Fruit fly (Drosophila melanogaster): ENCODE measurements around the gene CG14634.
A peak's percentile ranks its signal among the peaks of the same experiment; 100 is the strongest.

dm6 chrX:843489-843888 lies 18.9 kb upstream of the CG14634 start:
- TF ChIP-seq CG8478 (optimal IDR thresholded peaks at IDR 0.05) = no peak
- peak; percentile 57 to 76 for TF ChIP-seq CTCF (optimal IDR thresholded peaks at IDR 0.05)
